Fruit fly (Drosophila melanogaster) whole organism: ENCODE results near the gene Ten-m.
A peak's percentile ranks its signal among the peaks of the same experiment; 100 is the strongest.

Experiments
- CG8478 ChIP-seq: fragments of >200 bp; optimal IDR thresholded peaks from 2 replicates; lab custom pipeline; 2018; ENCODE audit warnings: inconsistent platforms
- Dll ChIP-seq: fragments of >200 bp; optimal IDR thresholded peaks from 2 replicates; lab custom pipeline; 2017
- EcR ChIP-seq, 2 experiments: fragments of >200 bp; optimal IDR thresholded peaks; 2 replicates each; lab custom pipeline; 2017; ENCODE audit warnings: missing biosample characterization in 2 of 2, missing genetic modification characterization in 2 of 2, missing genetic modification reagents in 2 of 2
- pan ChIP-seq: fragments of >200 bp; optimal IDR thresholded peaks from 2 replicates; lab custom pipeline; 2017
- psq ChIP-seq: fragments of >200 bp; optimal IDR thresholded peaks from 2 replicates; lab custom pipeline; 2017
- usp ChIP-seq: fragments of >200 bp; optimal IDR thresholded peaks from 2 replicates; lab custom pipeline; 2017; ENCODE audit warnings: missing biosample characterization, missing genetic modification characterization, mixed read lengths

Gene Ten-m

DNA sequence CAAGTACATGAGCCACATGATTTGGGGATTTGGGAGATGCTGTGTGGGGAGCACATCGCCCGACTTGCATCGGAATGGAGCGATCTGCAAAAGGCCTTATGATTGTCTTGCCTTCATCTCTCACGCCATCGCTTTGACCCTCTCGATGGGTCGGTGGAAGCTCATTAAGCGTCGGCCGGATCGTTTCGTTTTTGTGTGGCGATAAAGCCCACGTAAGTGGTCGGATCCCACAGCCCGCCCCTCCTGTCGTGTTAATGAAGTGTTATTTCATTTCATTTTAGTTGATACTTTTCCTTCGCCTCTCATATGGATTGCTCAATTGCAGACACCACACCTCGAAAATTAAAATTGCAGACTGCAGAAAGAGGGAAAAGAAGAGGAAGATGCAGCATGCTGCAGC is 30.9 kb downstream of the Ten-m start:
- no peak for TF ChIP-seq EcR (GFP tag; optimal IDR thresholded peaks at IDR 0.05; lab: Kevin White, UChicago)
- no peak for TF ChIP-seq usp
- no peak for TF ChIP-seq CG8478 (lab: Kevin White, UChicago)
- no peak for TF ChIP-seq Dll (lab: Kevin White, UChicago)
- TF ChIP-seq psq (lab: Kevin White, UChicago): no peak

dm6 chr3L:22372347-22372974 is 35.2 kb downstream of the Ten-m start:
- TF ChIP-seq CG8478 (lab: Kevin White, UChicago): no peak
- no peak for TF ChIP-seq Dll (lab: Kevin White, UChicago)
- no peak for TF ChIP-seq usp
- no peak for TF ChIP-seq pan (lab: Kevin White, UChicago)
- no peak for TF ChIP-seq EcR (GFP tag; optimal IDR thresholded peaks at IDR 0.05; lab: Kevin White, UChicago)
- no peak for TF ChIP-seq psq (lab: Kevin White, UChicago)

dm6 chr3L:22369467-22370018 is 38.1 kb downstream of the Ten-m start:
- TF ChIP-seq EcR (GFP tag; optimal IDR thresholded peaks at IDR 0.05; lab: Kevin White, UChicago): peak in 1 of 2 experiments; percentile 48
- no peak for TF ChIP-seq CG8478 (lab: Kevin White, UChicago)

DNA sequence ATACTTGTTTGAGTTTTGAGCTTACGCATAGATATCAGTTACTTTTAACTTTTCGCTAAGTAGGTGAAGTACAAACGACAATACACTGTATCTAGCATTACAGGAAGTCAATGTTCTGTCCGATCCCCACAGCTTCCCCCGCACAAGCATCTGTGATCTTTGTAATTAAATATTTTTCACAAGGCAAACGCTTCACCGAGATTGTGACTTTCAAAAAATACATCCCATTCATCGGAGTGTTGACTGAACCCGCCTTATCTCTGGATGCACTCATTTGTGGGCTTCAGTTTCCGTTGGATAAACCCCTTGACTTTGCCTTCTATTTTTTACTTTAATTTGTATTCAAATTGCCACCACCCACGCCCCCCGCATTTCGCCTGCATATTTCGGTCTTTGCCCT is 40.7 kb downstream of the Ten-m start:
- no peak for TF ChIP-seq pan (lab: Kevin White, UChicago)

DNA sequence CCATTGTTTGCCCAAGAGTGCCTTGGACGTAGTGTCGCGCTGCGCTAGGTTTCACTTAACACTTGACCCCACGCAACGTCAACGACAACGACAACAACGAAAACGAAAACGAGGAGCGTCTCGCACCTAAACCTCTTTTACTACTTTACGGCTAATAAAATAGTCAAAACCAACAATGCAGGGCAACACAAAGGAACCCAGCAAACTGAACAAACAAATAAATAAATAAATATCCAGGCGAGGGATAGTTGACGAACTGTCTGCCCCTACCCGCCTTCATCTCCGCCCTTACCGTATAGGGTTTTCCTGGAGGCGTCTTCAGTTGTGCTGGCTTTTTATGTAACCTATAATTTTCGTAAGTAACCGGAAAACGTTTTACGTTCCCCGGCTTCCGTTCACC is 43.3 kb downstream of the Ten-m start:
- TF ChIP-seq psq (lab: Kevin White, UChicago): no peak

- TF ChIP-seq usp (no peak), Dll (lab: Kevin White, UChicago) (no peak), EcR (GFP tag; optimal IDR thresholded peaks at IDR 0.05; lab: Kevin White, UChicago) (no peak), CG8478 (lab: Kevin White, UChicago) (no peak), pan (lab: Kevin White, UChicago) (no peak), psq (lab: Kevin White, UChicago) (no peak)
These were observed 55.0 kb downstream of the Ten-m start for dm6 chr3L:22352634-22353033.

DNA sequence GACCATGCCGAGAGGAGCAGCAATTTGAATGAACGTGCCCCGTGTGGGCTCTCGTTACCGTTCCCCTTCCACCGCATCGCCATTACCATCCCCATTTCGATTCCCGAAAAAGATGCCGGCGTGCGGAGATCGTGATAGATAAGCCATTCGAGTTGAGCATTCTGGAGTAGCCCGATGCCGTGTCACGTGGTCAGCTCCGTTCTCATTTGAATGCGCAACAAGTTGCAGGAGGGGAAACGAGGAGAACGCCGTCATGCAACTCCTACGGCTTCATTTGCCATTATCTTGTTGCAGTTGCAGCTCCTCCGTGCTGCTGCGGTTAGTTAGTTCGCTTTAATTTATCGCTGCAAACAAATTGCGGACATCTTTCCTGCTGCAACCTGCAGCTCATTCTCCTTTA is 56.1 kb downstream of the Ten-m start:
- TF ChIP-seq usp (no peak), EcR (GFP tag; optimal IDR thresholded peaks at IDR 0.05; lab: Kevin White, UChicago) (no peak), psq (lab: Kevin White, UChicago) (no peak), Dll (lab: Kevin White, UChicago) (no peak), CG8478 (lab: Kevin White, UChicago) (no peak), pan (lab: Kevin White, UChicago) (no peak)

dm6 chr3L:22350683-22351082 is 57.0 kb downstream of the Ten-m start:
- TF ChIP-seq psq (lab: Kevin White, UChicago) (no peak), Dll (lab: Kevin White, UChicago) (no peak), usp (no peak), EcR (GFP tag; optimal IDR thresholded peaks at IDR 0.05; lab: Kevin White, UChicago) (no peak), pan (lab: Kevin White, UChicago) (no peak), CG8478 (lab: Kevin White, UChicago) (no peak)

DNA sequence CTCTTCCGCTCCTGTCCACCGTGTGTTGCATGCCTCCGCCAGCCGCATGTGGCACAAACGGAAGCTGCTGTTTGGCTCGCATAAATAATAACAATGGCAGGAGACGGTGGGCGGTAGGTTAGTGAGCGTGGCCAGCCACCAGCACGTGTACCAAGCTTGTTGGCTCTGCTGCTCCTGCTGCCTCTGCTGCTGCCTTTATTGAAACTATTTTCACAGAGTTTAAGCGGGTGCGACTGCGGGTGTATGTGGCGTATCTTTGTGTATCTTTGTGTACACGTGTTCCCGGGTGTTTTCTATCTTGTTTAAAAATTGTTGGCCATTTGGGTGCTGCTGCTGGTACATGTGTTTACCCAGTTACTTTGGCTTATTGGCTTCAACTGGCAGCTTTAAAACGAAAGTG is 58.1 kb downstream of the Ten-m start:
- TF ChIP-seq EcR (GFP tag; optimal IDR thresholded peaks at IDR 0.05; lab: Kevin White, UChicago): no peak
- no peak for TF ChIP-seq pan (lab: Kevin White, UChicago)
- TF ChIP-seq Dll (lab: Kevin White, UChicago): no peak
- TF ChIP-seq usp: no peak
- no peak for TF ChIP-seq CG8478 (lab: Kevin White, UChicago)
- no peak for TF ChIP-seq psq (lab: Kevin White, UChicago)

- TF ChIP-seq pan (lab: Kevin White, UChicago): no peak
- TF ChIP-seq psq (lab: Kevin White, UChicago): no peak
- TF ChIP-seq Dll (lab: Kevin White, UChicago): no peak
- TF ChIP-seq EcR (GFP tag; optimal IDR thresholded peaks at IDR 0.05; lab: Kevin White, UChicago): no peak
- TF ChIP-seq usp: no peak
- no peak for TF ChIP-seq CG8478 (lab: Kevin White, UChicago)
These were observed 61.0 kb downstream of the Ten-m start for dm6 chr3L:22346566-22347146.

dm6 chr3L:22342565-22342964 is 65.1 kb downstream of the Ten-m start:
- TF ChIP-seq usp: no peak
- no peak for TF ChIP-seq CG8478 (lab: Kevin White, UChicago)
- TF ChIP-seq Dll (lab: Kevin White, UChicago): no peak
- TF ChIP-seq EcR (GFP tag; optimal IDR thresholded peaks at IDR 0.05; lab: Kevin White, UChicago): no peak
- TF ChIP-seq pan (lab: Kevin White, UChicago): no peak
- TF ChIP-seq psq (lab: Kevin White, UChicago): no peak

DNA sequence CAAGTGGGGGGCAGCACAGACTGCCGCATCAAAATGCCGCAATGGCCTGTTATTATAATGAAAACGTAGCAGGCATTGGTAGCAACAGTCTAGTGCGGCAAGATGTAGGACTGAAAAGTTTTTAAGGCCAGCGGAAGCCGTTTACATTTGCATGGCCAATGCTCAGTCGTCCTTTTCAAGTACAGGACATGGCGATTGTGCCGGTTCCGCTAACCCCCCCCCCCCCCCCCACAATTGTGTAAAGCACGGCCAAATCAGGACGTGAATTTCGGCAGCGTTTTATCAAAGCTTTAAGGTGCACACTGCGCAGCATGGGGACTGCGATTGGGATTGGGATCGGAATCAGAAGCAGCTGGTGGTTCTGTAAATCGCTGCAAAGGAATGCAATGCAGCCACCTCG is 69.8 kb downstream of the Ten-m start:
- no peak for TF ChIP-seq pan (lab: Kevin White, UChicago)
- no peak for TF ChIP-seq psq (lab: Kevin White, UChicago)
- TF ChIP-seq EcR (GFP tag; optimal IDR thresholded peaks at IDR 0.05; lab: Kevin White, UChicago): no peak
- TF ChIP-seq CG8478 (lab: Kevin White, UChicago): no peak
- TF ChIP-seq Dll (lab: Kevin White, UChicago): no peak
- no peak for TF ChIP-seq usp
